Worm (Caenorhabditis elegans) whole organism, L4 larva: ENCODE results near the gene mul-1.
A peak's percentile ranks its signal among the peaks of the same experiment; 100 is the strongest.

ENCODE experiments used
- R02D3.7 ChIP-seq: fragments of 150-350 bp; sonication (generic microtip); optimal IDR thresholded peaks from 3 replicates; lab custom pipeline; 2014; ENCODE audit warnings: missing biosample characterization, missing genetic modification characterization
- aly-2 ChIP-seq: sonication (generic microtip); optimal IDR thresholded peaks from 2 replicates; lab custom pipeline; 2018; ENCODE audit warnings: missing biosample characterization, missing genetic modification characterization
- daf-12 ChIP-seq: fragments of 150-350 bp; optimal IDR thresholded peaks from 2 replicates; lab custom pipeline; 2014; ENCODE audit warnings: missing biosample characterization, missing genetic modification reagents, missing genetic modification characterization
- dmd-6 ChIP-seq: fragments of 200-800 bp; sonication (Bioruptor generic); IDR thresholded peaks from 2 replicates; pipeline ENCODE4 v1.3.6; 2022; ENCODE audit warnings: missing genetic modification reagents, missing genetic modification characterization, missing compliant biosample characterization
- lin-13 ChIP-seq: fragments of 150-350 bp; optimal IDR thresholded peaks from 2 replicates; lab custom pipeline; 2014; ENCODE audit warnings: missing biosample characterization, missing genetic modification reagents, missing genetic modification characterization
- lin-39 ChIP-seq: fragments of 150-350 bp; optimal IDR thresholded peaks from 2 replicates; lab custom pipeline; 2014; ENCODE audit warnings: missing biosample characterization, missing genetic modification reagents, missing genetic modification characterization
- mdl-1 ChIP-seq, 2 experiments: fragments of 150-350 bp in 1 of 2; sonication (generic microtip) in 1 of 2; optimal IDR thresholded peaks; 2 replicates each; lab custom pipeline; 2014 to 2017; ENCODE audit warnings: missing biosample characterization in 2 of 2, missing genetic modification characterization in 2 of 2
- mdt-29 ChIP-seq: fragments of 200-800 bp; sonication (Bioruptor generic); IDR thresholded peaks from 2 replicates; pipeline ENCODE4 v1.3.6; 2022; ENCODE audit warnings: missing genetic modification reagents, missing genetic modification characterization, missing compliant biosample characterization
- nhr-25 ChIP-seq: sonication (generic microtip); optimal IDR thresholded peaks from 2 replicates; lab custom pipeline; 2017; ENCODE audit warnings: missing genetic modification characterization, mild to moderate bottlenecking, missing compliant biosample characterization, antibody characterized with exemption, moderate library complexity, borderline replicate concordance; ENCODE audit not compliant: insufficient read depth
- unc-130 ChIP-seq: sonication (generic microtip); optimal IDR thresholded peaks from 2 replicates; lab custom pipeline; 2016; ENCODE audit warnings: missing genetic modification reagents, missing genetic modification characterization, missing compliant biosample characterization
- ztf-11 ChIP-seq: fragments of 150-350 bp; optimal IDR thresholded peaks from 2 replicates; lab custom pipeline; 2014; ENCODE audit warnings: missing biosample characterization, missing genetic modification characterization

DNA sequence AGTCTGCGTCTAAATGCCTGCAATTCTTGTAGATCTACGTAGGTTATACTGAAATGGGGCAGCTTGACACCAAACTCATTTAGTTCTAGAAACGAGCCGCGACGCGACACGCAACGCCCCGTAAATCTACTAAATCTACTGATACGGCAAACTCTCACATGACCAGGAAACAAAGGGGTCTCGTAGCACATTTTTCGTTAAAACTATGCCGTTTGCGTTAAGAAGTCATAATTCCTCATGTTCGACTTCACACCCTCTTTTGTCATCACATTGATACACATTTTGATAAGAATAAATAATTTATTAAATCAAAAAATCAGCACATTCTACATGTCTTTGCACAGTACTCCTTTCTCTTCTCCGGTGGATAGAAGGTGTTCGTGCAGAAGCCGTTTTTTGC is 1.9 kb downstream of the mul-1 start:
- TF ChIP-seq lin-13 (GFP tag; lab: Kevin White, UChicago) (no peak), mdl-1 (tag; optimal IDR thresholded peaks at IDR 0.05; lab: Kevin White, UChicago) (no peak), daf-12 (tag; lab: Kevin White, UChicago) (no peak), R02D3.7 (tag; lab: Kevin White, UChicago) (no peak), ztf-11 (tag; lab: Kevin White, UChicago) (no peak), unc-130 (GFP tag; lab: Kevin White, UChicago) (no peak), dmd-6 (GFP tag; lab: Robert Waterston, UW) (peak; percentile 23; the same call in 1 of the 2 replicates), nhr-25 (tag; lab: Kevin White, UChicago) (no peak), mdt-29 (GFP tag; lab: Robert Waterston, UW) (no peak), lin-39 (no peak), aly-2 (tag; lab: Kevin White, UChicago) (no peak)
